Worm (Caenorhabditis elegans) whole organism, young adult: ENCODE measurements around the gene Y57G11C.28.
"Not testable (repeated sequence)": the region's sequence is repeated elsewhere in the genome, so short reads cannot be mapped to it uniquely, and the experiment has no call there.

ENCODE experiments used
- B0019.2 ChIP-seq: fragments of 200-800 bp; sonication (Bioruptor generic); conservative IDR thresholded peaks from 2 replicates; pipeline ENCODE4 v1.3.6; 2022; ENCODE audit warnings: missing genetic modification reagents, missing genetic modification characterization, missing compliant biosample characterization
- B0035.1 ChIP-seq: sonication (generic microtip); optimal IDR thresholded peaks from 2 replicates; lab custom pipeline; 2016; ENCODE audit warnings: missing genetic modification characterization, mild to moderate bottlenecking, missing compliant biosample characterization, missing genotype, missing genetic modification reagents
- B0261.1 ChIP-seq: sonication (generic microtip); optimal IDR thresholded peaks from 2 replicates; lab custom pipeline; 2016; ENCODE audit warnings: mild to moderate bottlenecking, missing genetic modification characterization, moderate library complexity, missing compliant biosample characterization
- B0336.3 ChIP-seq: fragments of 200-800 bp; sonication (Bioruptor generic); IDR thresholded peaks from 2 replicates; pipeline ENCODE4 v1.3.6; 2022; ENCODE audit warnings: missing genetic modification characterization, missing compliant biosample characterization
- F23B12.7 ChIP-seq: sonication (generic microtip); optimal IDR thresholded peaks from 2 replicates; lab custom pipeline; 2017; ENCODE audit warnings: missing genetic modification characterization, mild to moderate bottlenecking, missing compliant biosample characterization, antibody characterized with exemption, moderate library complexity; ENCODE audit not compliant: insufficient read depth
- F33H1.4 ChIP-seq: fragments of 200-800 bp; sonication (Bioruptor generic); IDR thresholded peaks from 2 replicates; pipeline ENCODE4 v1.3.6; 2022; ENCODE audit warnings: missing genetic modification reagents, missing genetic modification characterization, missing compliant biosample characterization
- F49E8.2 ChIP-seq: sonication (generic microtip); optimal IDR thresholded peaks from 3 replicates; lab custom pipeline; 2017; ENCODE audit warnings: missing genetic modification characterization, mild to moderate bottlenecking, missing compliant biosample characterization, antibody characterized with exemption, moderate library complexity; ENCODE audit not compliant: insufficient read depth
- F57A8.1 ChIP-seq: fragments of 200-800 bp; sonication (Bioruptor generic); optimal IDR thresholded peaks from 2 replicates; lab custom pipeline; 2018; ENCODE audit warnings: mild to moderate bottlenecking, missing genetic modification characterization, moderate library complexity, missing compliant biosample characterization
- Y67H2A.10 ChIP-seq: fragments of 200-800 bp; sonication (Bioruptor generic); conservative IDR thresholded peaks from 2 replicates; pipeline ENCODE4 v1.3.6; 2022; ENCODE audit warnings: missing genetic modification reagents, missing genetic modification characterization, missing compliant biosample characterization
- ama-1 ChIP-seq, 3 experiments: fragments of 150-350 bp in 1 of 3; sonication (generic microtip) in 2 of 3; optimal IDR thresholded peaks; 2 replicates each; lab custom pipeline; 2014 to 2018; ENCODE audit warnings: missing biosample characterization in 2 of 3, missing genetic modification characterization in 2 of 3, missing genetic modification reagents in 2 of 3
- atf-7 ChIP-seq: sonication (generic microtip); optimal IDR thresholded peaks from 2 replicates; lab custom pipeline; 2017; ENCODE audit warnings: mild to moderate bottlenecking, missing genetic modification characterization, missing compliant biosample characterization
- attf-6 ChIP-seq: fragments of 200-800 bp; sonication (Bioruptor generic); IDR thresholded peaks from 2 replicates; pipeline ENCODE4 v1.3.6; 2022; ENCODE audit warnings: missing genetic modification reagents, missing genetic modification characterization, missing compliant biosample characterization
- cebp-2 ChIP-seq: fragments of 200-800 bp; sonication (Bioruptor generic); IDR thresholded peaks from 2 replicates; pipeline ENCODE4 v1.3.6; 2022; ENCODE audit warnings: missing genetic modification characterization, missing compliant biosample characterization
- chd-7 ChIP-seq: sonication (generic microtip); optimal IDR thresholded peaks from 2 replicates; lab custom pipeline; 2016; ENCODE audit warnings: mild to moderate bottlenecking, missing genetic modification characterization, moderate library complexity, missing compliant biosample characterization
- egl-44 ChIP-seq: fragments of 200-800 bp; sonication (Bioruptor generic); IDR thresholded peaks from 2 replicates; pipeline ENCODE4 v1.3.6; 2022; ENCODE audit warnings: missing genetic modification reagents, missing genetic modification characterization, missing compliant biosample characterization
- hlh-12 ChIP-seq: sonication (generic microtip); optimal IDR thresholded peaks from 2 replicates; lab custom pipeline; 2016; ENCODE audit warnings: missing genetic modification characterization, missing compliant biosample characterization
- hmg-1.2 ChIP-seq: fragments of 200-800 bp; sonication (Bioruptor generic); IDR thresholded peaks from 2 replicates; pipeline ENCODE4 v1.3.6; 2022; ENCODE audit warnings: missing genetic modification reagents, missing genetic modification characterization, missing compliant biosample characterization
- lag-1 ChIP-seq: fragments of 200-800 bp; sonication (Bioruptor generic); IDR thresholded peaks from 2 replicates; pipeline ENCODE4 v1.3.6; 2022; ENCODE audit warnings: missing genetic modification reagents, missing genetic modification characterization, missing compliant biosample characterization
- let-607 ChIP-seq, 2 experiments: fragments of 200-800 bp in 1 of 2; sonication (Bioruptor generic) in 1 of 2; sonication (generic microtip) in 1 of 2; optimal IDR thresholded peaks; 2 replicates each; lab custom pipeline; 2016 to 2018; ENCODE audit warnings: mild to moderate bottlenecking in 2 of 2, missing compliant biosample characterization in 2 of 2, missing genetic modification characterization in 2 of 2, moderate library complexity in 2 of 2, missing genotype in 1 of 2
- madf-10 ChIP-seq: sonication (generic microtip); optimal IDR thresholded peaks from 2 replicates; lab custom pipeline; 2016; ENCODE audit warnings: mild to moderate bottlenecking, missing genetic modification characterization, missing compliant biosample characterization
- nfya-2 ChIP-seq: fragments of 200-800 bp; sonication (Bioruptor generic); IDR thresholded peaks from 2 replicates; pipeline ENCODE4 v1.3.6; 2022; ENCODE audit warnings: missing genetic modification reagents, missing genetic modification characterization, missing compliant biosample characterization
- nhr-27 ChIP-seq: fragments of 200-800 bp; sonication (Bioruptor generic); optimal IDR thresholded peaks from 2 replicates; lab custom pipeline; 2018; ENCODE audit warnings: mild to moderate bottlenecking, missing genetic modification characterization, moderate library complexity, missing compliant biosample characterization
- nhr-80 ChIP-seq: sonication (generic microtip); optimal IDR thresholded peaks from 2 replicates; lab custom pipeline; 2016; ENCODE audit warnings: missing genetic modification characterization, missing compliant biosample characterization
- rpc-1 ChIP-seq, 2 experiments: fragments of 150-350 bp in 1 of 2; sonication (generic microtip) in 1 of 2; optimal IDR thresholded peaks; 2 replicates each; lab custom pipeline; 2014 to 2018; ENCODE audit warnings: missing biosample characterization in 1 of 2, missing genetic modification characterization in 1 of 2, missing genetic modification reagents in 1 of 2, missing genotype in 1 of 2
- snpc-4 ChIP-seq, 5 experiments: fragments of 150-350 bp in 1 of 5; sonication (generic microtip) in 4 of 5; optimal IDR thresholded peaks; 2 replicates each; lab custom pipeline; 2014 to 2018; ENCODE audit warnings: missing genetic modification characterization in 5 of 5, missing biosample characterization in 3 of 5, antibody characterized with exemption in 2 of 5, mild to moderate bottlenecking in 2 of 5, missing compliant biosample characterization in 2 of 5, missing genotype in 2 of 5, moderate library complexity in 2 of 5, missing genetic modification reagents in 1 of 5
- tbp1 ChIP-seq: fragments of 200-800 bp; sonication (Bioruptor generic); optimal IDR thresholded peaks from 2 replicates; lab custom pipeline; 2018; ENCODE audit warnings: mild to moderate bottlenecking, missing genetic modification characterization, missing compliant biosample characterization
- zfh-2 ChIP-seq: fragments of 200-800 bp; sonication (Bioruptor generic); conservative IDR thresholded peaks from 2 replicates; pipeline ENCODE4 v1.3.6; 2022; ENCODE audit warnings: missing genetic modification reagents, missing genetic modification characterization, missing compliant biosample characterization

Gene Y57G11C.28

ce11 chrIV:14894339-14894738 lies 35.2 kb upstream of the Y57G11C.28 start:
- TF ChIP-seq cebp-2 (GFP tag; lab: Robert Waterston, UW) (peak; percentile 15; the same call in 1 of the 2 replicates), madf-10 (no peak), nhr-27 (tag; lab: Kevin White, UChicago) (no peak), Y67H2A.10 (no peak), hmg-1.2 (GFP tag; lab: Robert Waterston, UW) (no peak)

DNA sequence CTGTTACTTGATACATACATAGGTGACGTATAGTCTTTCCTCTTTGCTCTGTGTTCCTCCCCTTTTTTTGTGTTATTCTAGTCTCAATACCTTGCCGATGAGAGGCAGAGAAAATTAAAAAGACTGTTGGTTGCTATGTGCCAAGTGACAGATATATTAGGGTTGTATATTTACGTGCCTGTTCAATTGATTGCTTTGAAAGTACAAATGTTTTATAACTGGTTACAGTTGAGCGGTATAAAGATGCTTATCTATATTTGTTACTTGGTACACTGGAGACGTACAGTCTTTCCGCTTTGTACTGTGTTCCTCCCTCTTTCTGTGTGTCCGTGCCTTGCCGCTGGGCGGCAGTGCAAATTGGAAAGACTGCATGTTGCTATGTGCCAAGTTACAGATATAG lies 26.3 kb upstream of the Y57G11C.28 start:
- TF ChIP-seq F23B12.7 (tag; lab: Kevin White, UChicago) (no peak), B0035.1 (tag; lab: Kevin White, UChicago) (no peak), nhr-80 (tag; lab: Kevin White, UChicago) (no peak)

DNA sequence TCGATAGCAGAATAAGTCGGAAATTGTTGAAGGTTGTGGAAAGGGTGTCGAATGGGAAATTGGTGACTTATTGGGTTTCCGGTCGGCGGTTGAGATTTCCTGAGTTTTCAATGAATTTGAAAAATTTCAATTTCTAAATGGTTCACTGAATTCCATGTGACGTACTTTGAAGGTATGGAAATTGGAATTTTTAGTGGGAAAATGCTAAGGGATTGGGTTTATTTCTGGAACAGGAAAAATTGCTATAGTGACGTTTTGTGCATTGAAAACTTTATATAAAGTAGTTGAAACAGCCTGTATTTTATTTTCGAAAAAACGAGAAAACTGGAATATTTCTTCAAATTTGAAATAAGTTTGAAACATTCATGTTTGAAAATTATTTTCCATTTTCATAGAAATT lies 19.9 kb upstream of the Y57G11C.28 start, which contains the start of gene pnc-2:
TSS of gene pnc-2 (minus strand) at position 101 of the 400 bp plus-strand sequence.
- TF ChIP-seq attf-6 (GFP tag; lab: Robert Waterston, UW) (no peak), lag-1 (GFP tag; lab: Robert Waterston, UW) (no peak), zfh-2 (no peak), ama-1 (optimal IDR thresholded peaks at IDR 0.05; lab: Kevin White, UChicago) (no peak), ama-1 (GFP tag; optimal IDR thresholded peaks at IDR 0.05; lab: Kevin White, UChicago) (no peak)

- TF ChIP-seq rpc-1 (optimal IDR thresholded peaks at IDR 0.05; lab: Kevin White, UChicago) (peak; percentile 6), rpc-1 (tag; optimal IDR thresholded peaks at IDR 0.05; lab: Kevin White, UChicago) (peak; percentile 63), snpc-4 (tag; optimal IDR thresholded peaks at IDR 0.05; lab: Kevin White, UChicago) (peak in 2 of 4 experiments; percentile 9 to 84), attf-6 (GFP tag; lab: Robert Waterston, UW) (peak; percentile 95), B0261.1 (tag; lab: Kevin White, UChicago) (peak; percentile 38), tbp1 (GFP tag; lab: Kevin White, UChicago) (peak; percentile 64), hmg-1.2 (GFP tag; lab: Robert Waterston, UW) (peak; percentile 66)
- TF ChIP-seq snpc-4 (GFP tag; optimal IDR thresholded peaks at IDR 0.05; lab: Kevin White, UChicago) = not testable (repeated sequence)
Measured at ce11 chrIV:14911134-14911760, 18.3 kb upstream of the Y57G11C.28 start.

ce11 chrIV:14919310-14919709 lies 10.2 kb upstream of the Y57G11C.28 start, which contains the start of gene ccch-5:
ccch-5 (plus strand) TSS chrIV:14919610.
- no peak for TF ChIP-seq egl-44 (GFP tag; lab: Robert Waterston, UW)
- no peak for TF ChIP-seq nfya-2 (GFP tag; lab: Robert Waterston, UW)
- no peak for TF ChIP-seq snpc-4 (GFP tag; optimal IDR thresholded peaks at IDR 0.05; lab: Kevin White, UChicago)
- no peak for TF ChIP-seq snpc-4 (tag; optimal IDR thresholded peaks at IDR 0.05; lab: Kevin White, UChicago)
- TF ChIP-seq let-607 (tag; optimal IDR thresholded peaks at IDR 0.05; lab: Kevin White, UChicago) = no peak
- no peak for TF ChIP-seq nhr-80 (tag; lab: Kevin White, UChicago)
- no peak for TF ChIP-seq atf-7 (tag; lab: Kevin White, UChicago)
- no peak for TF ChIP-seq B0019.2 (GFP tag; lab: Robert Waterston, UW)
- no peak for TF ChIP-seq B0336.3 (GFP tag; lab: Robert Waterston, UW)
- no peak for TF ChIP-seq F57A8.1 (GFP tag; lab: Kevin White, UChicago)
- no peak for TF ChIP-seq F49E8.2
- no peak for TF ChIP-seq hlh-12
- no peak for TF ChIP-seq chd-7 (tag; lab: Kevin White, UChicago)
- TF ChIP-seq F33H1.4 (GFP tag; lab: Robert Waterston, UW) = no peak
